Worm (Caenorhabditis elegans) whole organism, young adult: ENCODE results near the gene Y46G5A.18.
"Not testable (repeated sequence)": the region's sequence is repeated elsewhere in the genome, so short reads cannot be mapped to it uniquely, and the experiment has no call there.

Source experiments
- attf-5 ChIP-seq: fragments of 200-800 bp; sonication (Bioruptor generic); optimal IDR thresholded peaks from 2 replicates; lab custom pipeline; 2018; ENCODE audit warnings: mild to moderate bottlenecking, missing genetic modification characterization, missing compliant biosample characterization
- snpc-1.3 ChIP-seq: sonication (generic microtip); optimal IDR thresholded peaks from 2 replicates; lab custom pipeline; 2017; ENCODE audit warnings: missing genetic modification characterization, mild to moderate bottlenecking, missing compliant biosample characterization, antibody characterized with exemption, moderate library complexity, missing genotype, missing genetic modification reagents; ENCODE audit not compliant: insufficient read depth
- tlf-1 ChIP-seq: fragments of 200-800 bp; sonication (Bioruptor generic); optimal IDR thresholded peaks from 2 replicates; lab custom pipeline; 2018; ENCODE audit warnings: mild to moderate bottlenecking, missing genetic modification characterization, missing compliant biosample characterization

Gene Y46G5A.18

ce11 chrII:12753725-12754124, 51.3 kb downstream of the Y46G5A.18 start, which contains the start of gene Y46G5A.39:
TSS of gene Y46G5A.39 (minus strand) at chrII:12753825.
- not testable (repeated sequence) for TF ChIP-seq snpc-1.3 (tag; lab: Kevin White, UChicago); attf-5 (GFP tag; lab: Kevin White, UChicago); tlf-1 (GFP tag; lab: Kevin White, UChicago)
- TF ChIP-seq, all 124 proteins: peak for 0; not testable (repeated sequence) for 124
